Worm (Caenorhabditis elegans): Measurements from ENCODE around the gene ceh-79.

DNA sequence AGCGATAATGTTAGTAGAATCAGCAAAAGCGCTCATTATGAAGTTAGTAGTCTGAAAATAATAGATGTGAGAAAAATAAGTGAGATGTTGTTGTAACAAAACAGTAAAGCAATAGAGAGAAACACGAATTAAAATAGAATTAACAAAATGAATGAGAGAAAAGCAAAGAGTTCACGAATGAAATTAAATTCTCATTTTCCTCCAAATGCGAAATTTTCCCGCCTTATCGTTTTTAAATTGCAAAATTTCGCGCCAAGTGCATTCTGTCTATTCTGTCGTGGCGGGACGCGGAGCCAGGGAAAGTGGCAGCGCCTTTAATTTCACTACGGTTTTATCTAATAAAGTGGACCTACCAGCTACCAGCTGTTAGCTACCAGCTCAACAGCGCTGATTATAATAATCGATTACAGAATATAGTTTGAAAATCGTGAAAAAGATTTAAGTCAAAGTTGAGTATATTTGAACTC lies 10.6 kb downstream of the ceh-79 start, which contains the start of gene nasp-2:
- TF ChIP-seq lsy-2 (tag; optimal IDR thresholded peaks at IDR 0.05) (no peak), zag-1 (tag; optimal IDR thresholded peaks at IDR 0.05) (no peak), alr-1 (tag; optimal IDR thresholded peaks at IDR 0.05) (no peak)
